Fruit fly (Drosophila melanogaster): ENCODE measurements around the gene Zasp67.
A peak's percentile ranks its signal among the peaks of the same experiment; 100 is the strongest.

The Zasp67 gene

DNA sequence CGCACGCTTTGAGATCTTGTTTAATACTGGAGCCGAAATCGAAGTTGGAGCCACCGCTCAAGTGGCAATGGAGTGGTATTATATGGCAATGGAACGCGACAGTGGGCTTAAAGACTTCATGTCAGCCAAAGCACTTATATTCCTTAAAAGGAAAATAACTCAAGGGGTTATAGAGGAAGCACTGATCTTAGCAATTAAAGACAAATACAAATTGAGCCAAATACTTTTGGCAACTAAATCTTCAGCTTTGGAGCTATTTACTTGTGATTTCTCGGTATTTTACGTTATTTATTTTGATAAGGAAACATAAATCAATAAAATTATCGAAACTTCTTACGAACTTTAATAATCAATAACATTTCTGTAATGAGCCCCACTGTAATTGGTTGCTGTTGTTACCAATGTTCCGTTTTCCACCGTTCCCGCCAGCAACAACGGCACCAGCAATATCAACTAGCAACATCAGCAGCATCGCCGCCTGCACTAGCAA lies 53.4 kb downstream of the Zasp67 start (continued):
- TF ChIP-seq Atf-2 (GFP tag; optimal IDR thresholded peaks at IDR 0.05), result peak; percentile 57
- TF ChIP-seq MESR4 (GFP tag; optimal IDR thresholded peaks at IDR 0.05), result no peak
- peak; percentile 66 for TF ChIP-seq CG15011 (GFP tag; optimal IDR thresholded peaks at IDR 0.05)
- no peak for TF ChIP-seq mirr (GFP tag; optimal IDR thresholded peaks at IDR 0.05)
- TF ChIP-seq wdn (GFP tag; IDR thresholded peaks at IDR 0.05), result peak; percentile 63
- TF ChIP-seq CG7556 (GFP tag; optimal IDR thresholded peaks at IDR 0.05), result peak; percentile 92
- TF ChIP-seq CG1602 (GFP tag; optimal IDR thresholded peaks at IDR 0.05), result peak; percentile 60
- peak; percentile 73 for TF ChIP-seq Gug (GFP tag; IDR thresholded peaks at IDR 0.05)
- peak; percentile 83 for TF ChIP-seq ara (GFP tag; IDR thresholded peaks at IDR 0.05)
- TF ChIP-seq jumu (GFP tag; optimal IDR thresholded peaks at IDR 0.05), result peak; percentile 75
- TF ChIP-seq CG14441 (GFP tag; IDR thresholded peaks at IDR 0.05), result peak; percentile 84
- peak; percentile 88 for TF ChIP-seq danr (GFP tag; IDR thresholded peaks at IDR 0.05)
- peak in 1 of 2 experiments; percentile 31 for TF ChIP-seq crp (GFP tag; optimal IDR thresholded peaks at IDR 0.05)
- TF ChIP-seq cato (GFP tag; optimal IDR thresholded peaks at IDR 0.05; ENCODE audit: borderline replicate concordance), result peak; percentile 61
- TF ChIP-seq sim (GFP tag; IDR thresholded peaks at IDR 0.05), result peak; percentile 78; the same call in 1 of the 2 replicates
- peak; percentile 77 for TF ChIP-seq CG11247 (GFP tag; IDR thresholded peaks at IDR 0.05)
- TF ChIP-seq CG10366 (GFP tag; IDR thresholded peaks at IDR 0.05), result peak; percentile 77
- TF ChIP-seq CG10431 (GFP tag; optimal IDR thresholded peaks at IDR 0.05), result peak; percentile 28
- TF ChIP-seq CG18619 (GFP tag; optimal IDR thresholded peaks at IDR 0.05), result peak; percentile 70
- TF ChIP-seq CTCF (GFP tag; optimal IDR thresholded peaks at IDR 0.05), result peak; percentile 64
- peak; percentile 88 for TF ChIP-seq Asciz (GFP tag; optimal IDR thresholded peaks at IDR 0.05)
- TF ChIP-seq Atf6 (GFP tag; IDR thresholded peaks at IDR 0.05), result peak; percentile 85
- peak; percentile 54 for TF ChIP-seq CG8281 (tag; optimal IDR thresholded peaks at IDR 0.05)
- TF ChIP-seq CG3065 (GFP tag; optimal IDR thresholded peaks at IDR 0.05), result peak; percentile 40
- no peak for TF ChIP-seq CG11398 (GFP tag; optimal IDR thresholded peaks at IDR 0.05)
- peak; percentile 72 for TF ChIP-seq Deaf1 (tag; optimal IDR thresholded peaks at IDR 0.05)
- no peak for TF ChIP-seq tll (GFP tag; optimal IDR thresholded peaks at IDR 0.05)
- peak; percentile 87 for TF ChIP-seq tgo (GFP tag; IDR thresholded peaks at IDR 0.05)
- TF ChIP-seq CG12769 (tag; optimal IDR thresholded peaks at IDR 0.05), result no peak
- TF ChIP-seq CG13287 (GFP tag; IDR thresholded peaks at IDR 0.05; ENCODE audit: partially characterized antibody), result no peak
- peak; percentile 48 for TF ChIP-seq CG12155 (GFP tag; optimal IDR thresholded peaks at IDR 0.05)
- no peak for TF ChIP-seq Dref (GFP tag; IDR thresholded peaks at IDR 0.05)
- TF ChIP-seq CG12659 (GFP tag; optimal IDR thresholded peaks at IDR 0.05), result peak; percentile 80
- TF ChIP-seq CG34224 (GFP tag; IDR thresholded peaks at IDR 0.05; ENCODE audit: partially characterized antibody), result no peak
- no peak for TF ChIP-seq ash1 (GFP tag; optimal IDR thresholded peaks at IDR 0.05)
- peak; percentile 27 for TF ChIP-seq CG3163 (GFP tag; optimal IDR thresholded peaks at IDR 0.05)
- TF ChIP-seq CG2875 (GFP tag; optimal IDR thresholded peaks at IDR 0.05), result peak; percentile 82
- no peak for TF ChIP-seq inv (GFP tag; IDR thresholded peaks at IDR 0.05; ENCODE audit: partially characterized antibody)
- TF ChIP-seq CG12299 (tag; optimal IDR thresholded peaks at IDR 0.05), result peak; percentile 60
- TF ChIP-seq chif (GFP tag; optimal IDR thresholded peaks at IDR 0.05), result peak; percentile 49 to 81
- peak; percentile 93 for TF ChIP-seq CG17829 (tag; optimal IDR thresholded peaks at IDR 0.05)
- peak; percentile 17 for TF ChIP-seq CG17568 (GFP tag; optimal IDR thresholded peaks at IDR 0.05)
- peak; percentile 72 for TF ChIP-seq CG1233 (GFP tag; optimal IDR thresholded peaks at IDR 0.05)
- TF ChIP-seq Hand (GFP tag; optimal IDR thresholded peaks at IDR 0.05), result peak; percentile 42
- TF ChIP-seq kni (GFP tag; optimal IDR thresholded peaks at IDR 0.05), result peak; percentile 84
- TF ChIP-seq PHDP (tag; optimal IDR thresholded peaks at IDR 0.05), result peak; percentile 76
- TF ChIP-seq org-1 (GFP tag; optimal IDR thresholded peaks at IDR 0.05), result peak; percentile 83
- TF ChIP-seq ro (GFP tag; IDR thresholded peaks at IDR 0.05), result peak; percentile 82
- no peak for TF ChIP-seq Neu2 (GFP tag; optimal IDR thresholded peaks at IDR 0.05; ENCODE audit: borderline replicate concordance)
- TF ChIP-seq bab2 (GFP tag; optimal IDR thresholded peaks at IDR 0.05), result peak; percentile 49

Data from whole organism, embryonic.